Fruit fly (Drosophila melanogaster) whole organism: ENCODE data around the gene CG44088.

Experiments used
- CG8478 ChIP-seq: fragments of >200 bp; optimal IDR thresholded peaks from 2 replicates; lab custom pipeline; 2018; ENCODE audit warnings: inconsistent platforms
- Dll ChIP-seq: fragments of >200 bp; optimal IDR thresholded peaks from 2 replicates; lab custom pipeline; 2017
- EcR ChIP-seq, 2 experiments: fragments of >200 bp; optimal IDR thresholded peaks; 2 replicates each; lab custom pipeline; 2017; ENCODE audit warnings: missing biosample characterization in 2 of 2, missing genetic modification characterization in 2 of 2, missing genetic modification reagents in 2 of 2
- pan ChIP-seq: fragments of >200 bp; optimal IDR thresholded peaks from 2 replicates; lab custom pipeline; 2017
- psq ChIP-seq: fragments of >200 bp; optimal IDR thresholded peaks from 2 replicates; lab custom pipeline; 2017
- usp ChIP-seq: fragments of >200 bp; optimal IDR thresholded peaks from 2 replicates; lab custom pipeline; 2017; ENCODE audit warnings: missing biosample characterization, missing genetic modification characterization, mixed read lengths

- TF ChIP-seq usp (GFP tag; lab: Kevin White, UChicago) (no peak), EcR (GFP tag; optimal IDR thresholded peaks at IDR 0.05; lab: Kevin White, UChicago) (no peak), psq (lab: Kevin White, UChicago) (no peak), Dll (no peak), pan (no peak), CG8478 (lab: Kevin White, UChicago) (no peak)
Measured at dm6 chr3R:4811936-4812534, 37.2 kb upstream of the CG44088 start, which contains the start of the genes Hus1-like and ctrip.
